Fruit fly (Drosophila melanogaster) whole organism, wandering third instar larva: Measurements from ENCODE around the gene arm.

Source experiments
- CrebA ChIP-seq: fragments of 200-800 bp; sonication (Bioruptor generic); optimal IDR thresholded peaks from 2 replicates; lab custom pipeline; 2016; ENCODE audit warnings: missing biosample characterization, mild to moderate bottlenecking, missing genetic modification characterization, borderline replicate concordance
- ey ChIP-seq: fragments of 200-800 bp; sonication (Bioruptor generic); optimal IDR thresholded peaks from 2 replicates; lab custom pipeline; 2016; ENCODE audit warnings: missing biosample characterization, missing genetic modification characterization
- h ChIP-seq: fragments of 200-800 bp; sonication (Bioruptor generic); optimal IDR thresholded peaks from 3 replicates; lab custom pipeline; 2016; ENCODE audit warnings: missing biosample characterization, mild to moderate bottlenecking, missing genetic modification characterization

dm6 chrX:1868586-1869111, 31.8 kb downstream of the arm start, which contains the start of the genes CG14803 and Pex5:
- TF ChIP-seq h (GFP tag; lab: Kevin White, UChicago), result no peak
- no peak for TF ChIP-seq ey
- TF ChIP-seq CrebA (GFP tag; lab: Kevin White, UChicago), result no peak
